Fruit fly (Drosophila melanogaster) whole organism, embryonic: ENCODE results near the gene CG43702.

ENCODE experiments used
- CG11456 ChIP-seq: fragments of 200-800 bp; sonication (Bioruptor generic); IDR thresholded peaks from 3 replicates; pipeline ENCODE4 v1.3.6; 2022; ENCODE audit warnings: missing biosample characterization, missing genetic modification characterization
- CG12219 ChIP-seq: fragments of 200-800 bp; sonication (Bioruptor generic); optimal IDR thresholded peaks from 3 replicates; lab custom pipeline; 2018; ENCODE audit warnings: missing biosample characterization, mild to moderate bottlenecking, missing genetic modification characterization
- CG13287 ChIP-seq: fragments of 200-800 bp; sonication (Bioruptor generic); IDR thresholded peaks from 2 replicates; pipeline ENCODE4 v1.3.6; 2022; ENCODE audit warnings: missing biosample characterization, missing genetic modification characterization; ENCODE audit not compliant: partially characterized antibody
- CG13775 ChIP-seq: fragments of 200-800 bp; sonication (Bioruptor generic); optimal IDR thresholded peaks from 3 replicates; lab custom pipeline; 2017; ENCODE audit warnings: missing biosample characterization, mild to moderate bottlenecking, missing genetic modification characterization
- CG13894 ChIP-seq: fragments of 200-800 bp; sonication (Bioruptor generic); optimal IDR thresholded peaks from 3 replicates; lab custom pipeline; 2018; ENCODE audit warnings: missing biosample characterization, mild to moderate bottlenecking, missing genetic modification characterization, moderate library complexity
- CG17359 ChIP-seq: fragments of 200-800 bp; sonication (Bioruptor generic); optimal IDR thresholded peaks from 3 replicates; lab custom pipeline; 2018; ENCODE audit warnings: missing biosample characterization, mild to moderate bottlenecking, missing genetic modification characterization, moderate library complexity
- CG17802 ChIP-seq: fragments of 200-800 bp; sonication (Bioruptor generic); optimal IDR thresholded peaks from 2 replicates; lab custom pipeline; 2018; ENCODE audit warnings: missing biosample characterization, mild to moderate bottlenecking, missing genetic modification characterization, moderate library complexity
- CG18619 ChIP-seq: fragments of 200-800 bp; sonication (Bioruptor generic); optimal IDR thresholded peaks from 3 replicates; lab custom pipeline; 2017; ENCODE audit warnings: missing biosample characterization, mild to moderate bottlenecking, missing genetic modification characterization
- CG2116 ChIP-seq: fragments of 200-800 bp; sonication (Bioruptor generic); optimal IDR thresholded peaks from 3 replicates; lab custom pipeline; 2018; ENCODE audit warnings: missing biosample characterization, mild to moderate bottlenecking, missing genetic modification characterization
- CG2712 ChIP-seq: fragments of 200-800 bp; optimal IDR thresholded peaks from 3 replicates; lab custom pipeline; 2019; ENCODE audit warnings: missing biosample characterization, mild to moderate bottlenecking, missing genetic modification characterization, moderate library complexity
- CG31388 ChIP-seq: fragments of 200-800 bp; sonication (Bioruptor generic); optimal IDR thresholded peaks from 2 replicates; lab custom pipeline; 2016; ENCODE audit warnings: missing biosample characterization, missing genetic modification characterization
- CG42726 ChIP-seq: fragments of 200-800 bp; sonication (Bioruptor generic); IDR thresholded peaks from 2 replicates; pipeline ENCODE4 v1.3.6; 2022; ENCODE audit warnings: missing biosample characterization, missing genetic modification characterization; ENCODE audit not compliant: partially characterized antibody
- CG7963 ChIP-seq: fragments of 200-800 bp; sonication (Bioruptor generic); IDR thresholded peaks from 3 replicates; pipeline ENCODE4 v1.3.6; 2022; ENCODE audit warnings: missing biosample characterization, missing genetic modification characterization; ENCODE audit not compliant: partially characterized antibody
- CHES-1-like ChIP-seq: fragments of 200-800 bp; sonication (Bioruptor generic); optimal IDR thresholded peaks from 2 replicates; lab custom pipeline; 2016; ENCODE audit warnings: missing biosample characterization, missing genetic modification characterization
- CTCF ChIP-seq: fragments of 200-800 bp; sonication (Bioruptor generic); optimal IDR thresholded peaks from 2 replicates; lab custom pipeline; 2017; ENCODE audit warnings: missing biosample characterization, mild to moderate bottlenecking, missing genetic modification characterization, moderate library complexity
- Dad ChIP-seq: fragments of 200-800 bp; sonication (Bioruptor generic); optimal IDR thresholded peaks from 3 replicates; lab custom pipeline; 2016; ENCODE audit warnings: missing biosample characterization, missing genetic modification characterization
- Dfd ChIP-seq, 2 experiments: fragments of >200 bp; optimal IDR thresholded peaks; 2 replicates each; lab custom pipeline; 2017; ENCODE audit warnings: missing biosample characterization in 2 of 2, missing genetic modification characterization in 2 of 2
- Dref ChIP-seq: fragments of 200-800 bp; sonication (Bioruptor generic); IDR thresholded peaks from 2 replicates; pipeline ENCODE4 v1.3.6; 2022; ENCODE audit warnings: missing biosample characterization, missing genetic modification characterization
- E2f2 ChIP-seq: fragments of 200-800 bp; sonication (Bioruptor generic); IDR thresholded peaks from 2 replicates; pipeline ENCODE4 v1.3.6; 2022; ENCODE audit warnings: missing biosample characterization, missing genetic modification characterization
- Eip74EF ChIP-seq, 2 experiments: fragments of 200-800 bp in 1 of 2; fragments of >200 bp in 1 of 2; sonication (Bioruptor generic) in 1 of 2; optimal IDR thresholded peaks; 2 replicates each; lab custom pipeline; 2017 to 2019; ENCODE audit warnings: missing biosample characterization in 2 of 2, missing genetic modification characterization in 2 of 2, mild to moderate bottlenecking in 1 of 2, moderate library complexity in 1 of 2
- Ets65A ChIP-seq: fragments of 200-800 bp; sonication (Bioruptor generic); peaks from one replicate; lab custom pipeline; 2016; ENCODE audit warnings: missing biosample characterization, missing genetic modification characterization
- HHEX ChIP-seq: fragments of 200-800 bp; sonication (Bioruptor generic); optimal IDR thresholded peaks from 3 replicates; lab custom pipeline; 2017; ENCODE audit warnings: missing biosample characterization, mild to moderate bottlenecking, missing genetic modification characterization, missing genetic modification reagents
- HLH4C ChIP-seq: fragments of 200-800 bp; sonication (Bioruptor generic); IDR thresholded peaks from 3 replicates; pipeline ENCODE4 v1.3.6; 2022; ENCODE audit warnings: missing biosample characterization, missing genetic modification characterization; ENCODE audit not compliant: partially characterized antibody
- MESR4 ChIP-seq: fragments of 200-800 bp; sonication (Bioruptor generic); optimal IDR thresholded peaks from 2 replicates; lab custom pipeline; 2018; ENCODE audit warnings: missing biosample characterization, mild to moderate bottlenecking, missing genetic modification characterization, moderate library complexity
- Myb ChIP-seq: fragments of 200-800 bp; sonication (Bioruptor generic); optimal IDR thresholded peaks from 2 replicates; lab custom pipeline; 2016; ENCODE audit warnings: missing biosample characterization, missing genetic modification characterization
- Nf-YA ChIP-seq: fragments of 200-800 bp; sonication (Bioruptor generic); IDR thresholded peaks from 2 replicates; pipeline ENCODE4 v1.3.6; 2022; ENCODE audit warnings: missing biosample characterization, missing genetic modification characterization
- Sin3A ChIP-seq: fragments of >200 bp; optimal IDR thresholded peaks from 2 replicates; lab custom pipeline; 2018
- YL-1 ChIP-seq: fragments of 200-800 bp; sonication (Bioruptor generic); optimal IDR thresholded peaks from 3 replicates; lab custom pipeline; 2017; ENCODE audit warnings: missing biosample characterization, mild to moderate bottlenecking, missing genetic modification characterization
- amos ChIP-seq: fragments of 200-800 bp; sonication (Bioruptor generic); IDR thresholded peaks from 2 replicates; pipeline ENCODE4 v1.3.6; 2022; ENCODE audit warnings: missing biosample characterization, missing genetic modification characterization; ENCODE audit not compliant: partially characterized antibody
- ato ChIP-seq: fragments of 200-800 bp; sonication (Bioruptor generic); IDR thresholded peaks from 2 replicates; pipeline ENCODE4 v1.3.6; 2022; ENCODE audit warnings: missing biosample characterization, missing genetic modification characterization; ENCODE audit not compliant: partially characterized antibody
- chinmo ChIP-seq: fragments of 200-800 bp; sonication (Bioruptor generic); IDR thresholded peaks from 4 replicates; pipeline ENCODE4 v1.3.6; 2022; ENCODE audit warnings: missing biosample characterization, missing genetic modification characterization; ENCODE audit not compliant: partially characterized antibody
- crp ChIP-seq, 2 experiments: fragments of 200-800 bp; sonication (Bioruptor generic); optimal IDR thresholded peaks; 2 replicates in 1 of 2; 3 replicates in 1 of 2; lab custom pipeline; 2017; ENCODE audit warnings: missing biosample characterization in 2 of 2, missing genetic modification characterization in 2 of 2, mild to moderate bottlenecking in 1 of 2, moderate library complexity in 1 of 2
- fd102C ChIP-seq: fragments of 200-800 bp; sonication (Bioruptor generic); optimal IDR thresholded peaks from 2 replicates; lab custom pipeline; 2018; ENCODE audit warnings: missing biosample characterization, mild to moderate bottlenecking, missing genetic modification characterization, moderate library complexity
- hb ChIP-seq: fragments of 200-800 bp; sonication (Bioruptor generic); IDR thresholded peaks from 3 replicates; pipeline ENCODE4 v1.3.6; 2022; ENCODE audit warnings: missing biosample characterization, missing genetic modification characterization; ENCODE audit not compliant: partially characterized antibody
- ken ChIP-seq: fragments of 200-800 bp; sonication (Bioruptor generic); IDR thresholded peaks from 3 replicates; pipeline ENCODE4 v1.3.6; 2022; ENCODE audit warnings: missing biosample characterization, missing genetic modification characterization
- knrl ChIP-seq: fragments of 200-800 bp; sonication (Bioruptor generic); IDR thresholded peaks from 3 replicates; pipeline ENCODE4 v1.3.6; 2022; ENCODE audit warnings: missing biosample characterization, missing genetic modification characterization; ENCODE audit not compliant: partially characterized antibody
- lov ChIP-seq, 2 experiments: fragments of 200-800 bp in 1 of 2; fragments of >200 bp in 1 of 2; sonication (Bioruptor generic) in 1 of 2; IDR thresholded peaks in 1 of 2; optimal IDR thresholded peaks in 1 of 2; 2 replicates in 1 of 2; 3 replicates in 1 of 2; pipeline versions ENCODE4 v1.3.6 to Lab custom; 2017 to 2022; ENCODE audit warnings: missing biosample characterization in 1 of 2, missing genetic modification characterization in 1 of 2
- mirr ChIP-seq: fragments of 200-800 bp; sonication (Bioruptor generic); optimal IDR thresholded peaks from 3 replicates; lab custom pipeline; 2018; ENCODE audit warnings: missing biosample characterization, mild to moderate bottlenecking, missing genetic modification characterization
- nerfin-2 ChIP-seq: fragments of 200-800 bp; sonication (Bioruptor generic); IDR thresholded peaks from 2 replicates; pipeline ENCODE4 v1.3.6; 2022; ENCODE audit warnings: missing biosample characterization, missing genetic modification characterization; ENCODE audit not compliant: partially characterized antibody
- sens ChIP-seq: fragments of 200-800 bp; sonication (Bioruptor generic); peaks from one replicate; lab custom pipeline; 2016; ENCODE audit warnings: missing biosample characterization, missing genetic modification characterization
- shn ChIP-seq: fragments of 200-800 bp; sonication (Bioruptor generic); optimal IDR thresholded peaks from 3 replicates; lab custom pipeline; 2016; ENCODE audit warnings: missing biosample characterization, missing genetic modification characterization
- slou ChIP-seq: fragments of 200-800 bp; sonication (Bioruptor generic); optimal IDR thresholded peaks from 3 replicates; lab custom pipeline; 2016; ENCODE audit warnings: missing biosample characterization, missing genetic modification characterization
- sna ChIP-seq: fragments of 200-800 bp; sonication (Bioruptor generic); IDR thresholded peaks from 2 replicates; pipeline ENCODE4 v1.3.6; 2022; ENCODE audit warnings: missing biosample characterization, missing genetic modification characterization; ENCODE audit not compliant: partially characterized antibody
- unc-4 ChIP-seq: fragments of 200-800 bp; sonication (Bioruptor generic); IDR thresholded peaks from 2 replicates; pipeline ENCODE4 v1.3.6; 2022; ENCODE audit warnings: missing biosample characterization, missing genetic modification characterization; ENCODE audit not compliant: partially characterized antibody
- wor ChIP-seq: fragments of 200-800 bp; sonication (Bioruptor generic); IDR thresholded peaks from 2 replicates; pipeline ENCODE4 v1.3.6; 2022; ENCODE audit warnings: missing biosample characterization, missing genetic modification characterization

CG43702 gene

dm6 chr3L:21321807-21322503, 23.5 kb downstream of the CG43702 start (continued):
- TF ChIP-seq HHEX (GFP tag; lab: Kevin White, UChicago) (peak; percentile 36), Nf-YA (no peak), CHES-1-like (GFP tag; lab: Kevin White, UChicago) (no peak), Dfd (GFP tag; optimal IDR thresholded peaks at IDR 0.05; lab: Kevin White, UChicago) (no peak), CG17359 (tag; lab: Kevin White, UChicago) (no peak), CG18619 (GFP tag; lab: Kevin White, UChicago) (peak; percentile 7), Dad (no peak), CG13894 (peak; percentile 59), Eip74EF (GFP tag; optimal IDR thresholded peaks at IDR 0.05; lab: Kevin White, UChicago) (no peak)

dm6 chr3L:21324724-21325123, 26.2 kb downstream of the CG43702 start:
- TF ChIP-seq Sin3A: no peak
- 0 out of 3 replicates have a peak, but pooled peaks have one; percentile 6 for TF ChIP-seq ken (GFP tag; lab: Robert Waterston, UW)
- TF ChIP-seq CG13775: no peak
- TF ChIP-seq fd102C: no peak
- no peak for TF ChIP-seq sens (GFP tag; lab: Kevin White, UChicago)
- peak; percentile 50 for TF ChIP-seq Ets65A (GFP tag; lab: Kevin White, UChicago)
- 0 out of 2 replicates have a peak, but pooled peaks have one; percentile 2 for TF ChIP-seq Dref (GFP tag; lab: Robert Waterston, UW)
- no peak for TF ChIP-seq CG17802
- TF ChIP-seq CG11456: 0 out of 3 replicates have a peak, but pooled peaks have one; percentile 54

DNA sequence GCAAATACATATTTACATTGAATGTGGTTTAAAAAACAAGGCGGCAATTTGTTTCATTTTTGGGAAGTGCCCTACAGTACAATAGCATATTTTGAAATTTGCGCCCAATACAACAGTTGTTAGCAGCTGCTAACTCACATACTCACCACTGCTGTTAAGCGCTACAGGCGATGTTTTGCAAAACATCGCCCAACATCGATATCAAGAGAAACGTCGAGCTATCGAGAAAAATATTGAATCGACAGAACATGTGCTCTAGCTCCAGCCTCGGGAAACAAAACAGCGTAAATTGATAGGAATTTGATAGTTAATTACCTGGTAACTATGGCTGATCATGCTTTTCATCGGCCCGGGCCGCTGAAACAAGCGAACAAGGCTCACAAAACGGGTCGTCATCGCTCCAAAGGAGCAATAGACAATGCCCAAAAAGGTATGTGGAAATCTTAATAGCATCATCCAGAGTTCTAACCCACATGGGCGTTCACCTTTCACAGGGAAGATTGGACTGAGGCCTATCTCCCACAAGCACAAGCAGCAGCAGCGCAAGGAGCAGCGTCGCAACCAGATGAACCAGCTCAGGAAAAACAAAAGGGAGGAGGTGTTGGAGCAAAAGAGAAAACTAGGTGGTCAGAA, 36.6 kb downstream of the CG43702 start, which contains the start of gene Tsr1:
Tsr1 (plus strand) TSS at position 217 of the 633 bp plus-strand sequence.
- peak; percentile 81 for TF ChIP-seq MESR4 (GFP tag; lab: Kevin White, UChicago)
- peak; percentile 55; the same call in 1 of the 3 replicates for TF ChIP-seq hb (GFP tag; lab: Robert Waterston, UW)
- no peak for TF ChIP-seq CG31388 (GFP tag; lab: Kevin White, UChicago)
- peak; percentile 83 for TF ChIP-seq nerfin-2 (GFP tag; lab: Robert Waterston, UW)
- TF ChIP-seq amos (GFP tag; lab: Robert Waterston, UW): peak; percentile 93
- TF ChIP-seq chinmo (GFP tag; lab: Robert Waterston, UW): peak; percentile 94
- peak; percentile 90 for TF ChIP-seq unc-4 (GFP tag; lab: Robert Waterston, UW)
- peak; percentile 93 for TF ChIP-seq E2f2 (GFP tag; lab: Robert Waterston, UW)
- TF ChIP-seq CG2712 (tag; lab: Kevin White, UChicago): peak; percentile 59
- peak; percentile 80 for TF ChIP-seq HLH4C (GFP tag; lab: Robert Waterston, UW)
- TF ChIP-seq ato (GFP tag; lab: Robert Waterston, UW): peak; percentile 83; the same call in 1 of the 2 replicates
- TF ChIP-seq CG13287 (GFP tag; lab: Robert Waterston, UW): peak; percentile 94
- peak; percentile 85 for TF ChIP-seq sna
- TF ChIP-seq YL-1 (GFP tag; lab: Kevin White, UChicago): peak; percentile 78
- peak; percentile 83 for TF ChIP-seq CG42726 (GFP tag; lab: Robert Waterston, UW)
- peak; percentile 76; the same call in 2 of the 3 replicates for TF ChIP-seq knrl (GFP tag; lab: Robert Waterston, UW)
- peak in 1 of 2 experiments; percentile 52 for TF ChIP-seq crp (GFP tag; optimal IDR thresholded peaks at IDR 0.05; lab: Kevin White, UChicago)
- TF ChIP-seq shn (GFP tag; lab: Kevin White, UChicago): no peak
- TF ChIP-seq CTCF: peak; percentile 12
- TF ChIP-seq sens (GFP tag; lab: Kevin White, UChicago): no peak
- no peak for TF ChIP-seq lov (optimal IDR thresholded peaks at IDR 0.05; lab: Kevin White, UChicago)
- no peak for TF ChIP-seq lov (GFP tag; IDR thresholded peaks at IDR 0.05; lab: Robert Waterston, UW)
- peak; percentile 68 for TF ChIP-seq CG2116 (GFP tag; lab: Kevin White, UChicago)
- no peak for TF ChIP-seq Myb (GFP tag; lab: Kevin White, UChicago)
- no peak for TF ChIP-seq wor (GFP tag; lab: Robert Waterston, UW)
- no peak for TF ChIP-seq slou
- no peak for TF ChIP-seq mirr (GFP tag; lab: Kevin White, UChicago)
- TF ChIP-seq CG12219 (GFP tag; lab: Kevin White, UChicago): no peak
- TF ChIP-seq CG7963 (GFP tag; lab: Robert Waterston, UW): peak; percentile 83
